Fruit fly (Drosophila melanogaster): ENCODE measurements around the gene Hk.

The Hk gene

dm6 chrX:10233065-10233464, 30.2 kb downstream of the Hk start, which contains the start of gene CG2961 (continued):
- TF ChIP-seq CG30020 (tag; optimal IDR thresholded peaks at IDR 0.05) (no peak), Meics (GFP tag; optimal IDR thresholded peaks at IDR 0.05) (no peak), az2 (GFP tag; optimal IDR thresholded peaks at IDR 0.05) (no peak), CG3847 (GFP tag; IDR thresholded peaks at IDR 0.05) (no peak), dan (GFP tag; IDR thresholded peaks at IDR 0.05) (no peak), Dad (GFP tag; optimal IDR thresholded peaks at IDR 0.05) (no peak), CTCF (GFP tag; optimal IDR thresholded peaks at IDR 0.05) (no peak), mirr (GFP tag; optimal IDR thresholded peaks at IDR 0.05) (no peak), sisA (GFP tag; IDR thresholded peaks at IDR 0.05) (no peak; the same call in 1 of the 2 replicates), CG7745 (tag; optimal IDR thresholded peaks at IDR 0.05) (no peak), tna (GFP tag; IDR thresholded peaks at IDR 0.05; ENCODE audit: partially characterized antibody) (no peak), pzg (GFP tag; optimal IDR thresholded peaks at IDR 0.05) (no peak), fd96Cb (tag; optimal IDR thresholded peaks at IDR 0.05) (peak; percentile 32), CG15269 (tag; optimal IDR thresholded peaks at IDR 0.05) (peak; percentile 58), wor (GFP tag; IDR thresholded peaks at IDR 0.05) (no peak), D19A (tag; optimal IDR thresholded peaks at IDR 0.05) (no peak), CG6272 (GFP tag; IDR thresholded peaks at IDR 0.05) (no peak), CG10979 (tag; optimal IDR thresholded peaks at IDR 0.05) (peak; percentile 25), HLH4C (GFP tag; IDR thresholded peaks at IDR 0.05; ENCODE audit: partially characterized antibody) (no peak), Adf1 (GFP tag; IDR thresholded peaks at IDR 0.05) (no peak), CG15514 (GFP tag; optimal IDR thresholded peaks at IDR 0.05) (no peak), NC2β (GFP tag; optimal IDR thresholded peaks at IDR 0.05) (no peak), bsh (GFP tag; optimal IDR thresholded peaks at IDR 0.05) (peak in 1 of 2 experiments; percentile 50), PHDP (tag; optimal IDR thresholded peaks at IDR 0.05) (peak; percentile 25), CG6765 (GFP tag; optimal IDR thresholded peaks at IDR 0.05) (no peak), Ssrp (tag; optimal IDR thresholded peaks at IDR 0.05) (peak; percentile 28), CG12071 (GFP tag; optimal IDR thresholded peaks at IDR 0.05) (no peak), zfh1 (GFP tag; IDR thresholded peaks at IDR 0.05) (no peak), Ptx1 (GFP tag; IDR thresholded peaks at IDR 0.05) (peak; percentile 56), B-H2 (GFP tag; optimal IDR thresholded peaks at IDR 0.05) (no peak), Gug (GFP tag; IDR thresholded peaks at IDR 0.05) (no peak), eyg (GFP tag; optimal IDR thresholded peaks at IDR 0.05) (no peak), CG13775 (GFP tag; optimal IDR thresholded peaks at IDR 0.05) (no peak), HHEX (GFP tag; optimal IDR thresholded peaks at IDR 0.05) (no peak), CG12659 (GFP tag; optimal IDR thresholded peaks at IDR 0.05) (no peak), CG18764 (GFP tag; optimal IDR thresholded peaks at IDR 0.05) (no peak), twi (tag; optimal IDR thresholded peaks at IDR 0.05) (no peak), CG16863 (GFP tag; optimal IDR thresholded peaks at IDR 0.05) (no peak), Sry-β (GFP tag; optimal IDR thresholded peaks at IDR 0.05) (no peak), CG8290 (GFP tag; optimal IDR thresholded peaks at IDR 0.05) (no peak), CG8290 (tag; optimal IDR thresholded peaks at IDR 0.05) (no peak), NFAT (GFP tag; IDR thresholded peaks at IDR 0.05) (no peak), dysf (GFP tag; IDR thresholded peaks at IDR 0.05) (peak; percentile 47), Antp (GFP tag; optimal IDR thresholded peaks at IDR 0.05) (no peak), CG6654 (GFP tag; optimal IDR thresholded peaks at IDR 0.05) (no peak), CG2116 (GFP tag; optimal IDR thresholded peaks at IDR 0.05) (no peak), CG11247 (GFP tag; IDR thresholded peaks at IDR 0.05) (no peak), ci (GFP tag; IDR thresholded peaks at IDR 0.05) (no peak), Aef1 (GFP tag; IDR thresholded peaks at IDR 0.05) (no peak), sna (GFP tag; IDR thresholded peaks at IDR 0.05; ENCODE audit: partially characterized antibody) (no peak), Max (GFP tag; optimal IDR thresholded peaks at IDR 0.05) (no peak), CG12744 (GFP tag; optimal IDR thresholded peaks at IDR 0.05) (no peak), ap (GFP tag; IDR thresholded peaks at IDR 0.05) (peak; percentile 38; the same call in 1 of the 2 replicates)

All from whole organism, embryonic.